Fruit fly (Drosophila melanogaster): ENCODE data around the gene X11L.
A peak's percentile ranks its signal among the peaks of the same experiment; 100 is the strongest.

Gene X11L

dm6 chrX:17599330-17599729 is at the start of gene X11L:
X11L (plus strand) TSS chrX:17599608.
- TF ChIP-seq foxo (GFP tag; optimal IDR thresholded peaks at IDR 0.05) (peak in 1 of 2 experiments; percentile 87), Hr83 (GFP tag; optimal IDR thresholded peaks at IDR 0.05; ENCODE audit: poor library complexity, severe bottlenecking) (peak; percentile 82), CG32264 (GFP tag; optimal IDR thresholded peaks at IDR 0.05) (peak; percentile 21), Vsx2 (GFP tag; optimal IDR thresholded peaks at IDR 0.05; ENCODE audit: partially characterized antibody) (no peak), CG9705 (GFP tag; optimal IDR thresholded peaks at IDR 0.05) (peak; percentile 25), pan (optimal IDR thresholded peaks at IDR 0.05) (no peak), sage (GFP tag; optimal IDR thresholded peaks at IDR 0.05) (peak; percentile 39), Sp1 (GFP tag; optimal IDR thresholded peaks at IDR 0.05) (peak; percentile 56), psq (GFP tag; optimal IDR thresholded peaks at IDR 0.05) (peak; percentile 72), dmrt93B (GFP tag; optimal IDR thresholded peaks at IDR 0.05) (no peak), Dfd (GFP tag; optimal IDR thresholded peaks at IDR 0.05) (no peak), Rel (GFP tag; optimal IDR thresholded peaks at IDR 0.05) (no peak), Rel (tag; optimal IDR thresholded peaks at IDR 0.05) (peak; percentile 32), HLH106 (tag; optimal IDR thresholded peaks at IDR 0.05) (peak; percentile 63), GATAd (GFP tag; optimal IDR thresholded peaks at IDR 0.05) (peak; percentile 31), jim (GFP tag; optimal IDR thresholded peaks at IDR 0.05) (no peak), tai (GFP tag; optimal IDR thresholded peaks at IDR 0.05) (no peak), woc (GFP tag; optimal IDR thresholded peaks at IDR 0.05) (peak; percentile 70), usp (GFP tag; optimal IDR thresholded peaks at IDR 0.05) (no peak), Abd-B (GFP tag; optimal IDR thresholded peaks at IDR 0.05) (no peak), lola (GFP tag; optimal IDR thresholded peaks at IDR 0.05) (no peak), sv (GFP tag; optimal IDR thresholded peaks at IDR 0.05) (peak; percentile 59), dsf (GFP tag; optimal IDR thresholded peaks at IDR 0.05; ENCODE audit: borderline replicate concordance) (peak; percentile 52), OdsH (GFP tag; optimal IDR thresholded peaks at IDR 0.05) (peak; percentile 83), CrebA (GFP tag; optimal IDR thresholded peaks at IDR 0.05; ENCODE audit: borderline replicate concordance) (no peak), Dif (GFP tag; optimal IDR thresholded peaks at IDR 0.05; ENCODE audit: partially characterized antibody) (no peak), N (GFP tag; optimal IDR thresholded peaks at IDR 0.05) (no peak), ey (GFP tag; optimal IDR thresholded peaks at IDR 0.05) (peak; percentile 86), brk (GFP tag; optimal IDR thresholded peaks at IDR 0.05) (peak; percentile 59), Jra (GFP tag; optimal IDR thresholded peaks at IDR 0.05) (peak; percentile 87), Hr78 (GFP tag; optimal IDR thresholded peaks at IDR 0.05) (no peak), h (GFP tag; optimal IDR thresholded peaks at IDR 0.05) (peak; percentile 89), Hnf4 (GFP tag; optimal IDR thresholded peaks at IDR 0.05) (peak; percentile 91), Myc (optimal IDR thresholded peaks at IDR 0.05) (peak; percentile 54), dl (GFP tag; optimal IDR thresholded peaks at IDR 0.05; ENCODE audit: insufficient read depth in 1 of 2, partially characterized antibody in 2 of 2) (no peak), fru (GFP tag; optimal IDR thresholded peaks at IDR 0.05) (peak; percentile 82), br (GFP tag; optimal IDR thresholded peaks at IDR 0.05) (peak; percentile 82), rgr (GFP tag; optimal IDR thresholded peaks at IDR 0.05) (peak; percentile 85), Mio (GFP tag; optimal IDR thresholded peaks at IDR 0.05) (no peak)

dm6 chrX:17550307-17550706 is 49.1 kb upstream of the X11L start:
- TF ChIP-seq foxo (GFP tag; optimal IDR thresholded peaks at IDR 0.05) = peak in 1 of 2 experiments; percentile 51
- no peak for TF ChIP-seq Mio (GFP tag; optimal IDR thresholded peaks at IDR 0.05)
- TF ChIP-seq pan (optimal IDR thresholded peaks at IDR 0.05) = no peak
- peak; percentile 39 for TF ChIP-seq woc (GFP tag; optimal IDR thresholded peaks at IDR 0.05)
- TF ChIP-seq GATAd (GFP tag; optimal IDR thresholded peaks at IDR 0.05) = no peak
- peak; percentile 58 for TF ChIP-seq Sp1 (GFP tag; optimal IDR thresholded peaks at IDR 0.05)
- TF ChIP-seq psq (GFP tag; optimal IDR thresholded peaks at IDR 0.05) = peak; percentile 13
- TF ChIP-seq h (GFP tag; optimal IDR thresholded peaks at IDR 0.05) = peak; percentile 41
- peak; percentile 30 for TF ChIP-seq fru (GFP tag; optimal IDR thresholded peaks at IDR 0.05)
- peak; percentile 35 for TF ChIP-seq OdsH (GFP tag; optimal IDR thresholded peaks at IDR 0.05)
- no peak for TF ChIP-seq dsf (GFP tag; optimal IDR thresholded peaks at IDR 0.05; ENCODE audit: borderline replicate concordance)
- peak; percentile 26 for TF ChIP-seq rgr (GFP tag; optimal IDR thresholded peaks at IDR 0.05)
- TF ChIP-seq br (GFP tag; optimal IDR thresholded peaks at IDR 0.05) = no peak
- no peak for TF ChIP-seq CG9705 (GFP tag; optimal IDR thresholded peaks at IDR 0.05)
- no peak for TF ChIP-seq Vsx2 (GFP tag; optimal IDR thresholded peaks at IDR 0.05; ENCODE audit: partially characterized antibody)
- TF ChIP-seq HLH106 (tag; optimal IDR thresholded peaks at IDR 0.05) = peak; percentile 54
- TF ChIP-seq ey (GFP tag; optimal IDR thresholded peaks at IDR 0.05) = peak; percentile 20
- TF ChIP-seq brk (GFP tag; optimal IDR thresholded peaks at IDR 0.05) = no peak
- TF ChIP-seq N (GFP tag; optimal IDR thresholded peaks at IDR 0.05) = no peak
